Worm (Caenorhabditis elegans) whole organism, L4/young adult: ENCODE data around the gene srx-88.

Experiments
- W03F9.2 ChIP-seq: fragments of 150-350 bp; optimal IDR thresholded peaks from 2 replicates; lab custom pipeline; 2014; ENCODE audit warnings: missing biosample characterization, missing genetic modification characterization
- dao-5 ChIP-seq: sonication (generic microtip); optimal IDR thresholded peaks from 2 replicates; lab custom pipeline; 2016; ENCODE audit warnings: missing genotype, missing genetic modification characterization, moderate library complexity, missing compliant biosample characterization
- him-1 ChIP-seq: sonication (generic microtip); optimal IDR thresholded peaks from 2 replicates; lab custom pipeline; 2016; ENCODE audit warnings: missing genotype, missing genetic modification reagents, missing genetic modification characterization, missing compliant biosample characterization

- no peak for TF ChIP-seq dao-5 (tag; lab: Kevin White, UChicago)
- no peak for TF ChIP-seq W03F9.2 (tag; lab: Kevin White, UChicago)
- TF ChIP-seq him-1 (tag; lab: Kevin White, UChicago) = no peak
Observed at ce11 chrV:11583212-11583611, at the start of gene srx-88.
